Worm (Caenorhabditis elegans): ENCODE measurements around the gene C55C3.4.

The C55C3.4 gene

DNA sequence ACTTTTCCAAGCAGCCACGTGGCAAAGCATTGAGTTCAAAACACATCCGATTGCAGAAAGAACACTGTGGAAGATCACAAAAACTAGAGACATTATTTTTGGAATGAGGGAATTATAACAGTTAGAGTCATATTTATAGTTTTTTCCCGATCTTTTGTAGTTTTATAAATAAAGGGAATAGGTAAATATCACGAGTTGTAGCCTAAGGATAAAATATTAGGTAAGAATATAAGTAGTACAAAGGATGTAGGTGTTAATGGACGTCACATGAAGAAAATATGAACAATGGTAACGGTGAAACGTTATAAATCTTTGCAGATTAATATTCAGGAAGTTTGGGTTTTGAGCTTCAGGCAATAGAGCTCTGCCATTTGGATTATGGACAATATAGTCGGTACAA lies 3.5 kb downstream of the C55C3.4 start, which contains the start of gene srd-5:
Gene srd-5, minus strand, starts transcription at position 101 of the 400 bp plus-strand sequence.
- TF ChIP-seq dao-5 (tag; optimal IDR thresholded peaks at IDR 0.05), result no peak
- TF ChIP-seq him-1 (tag; optimal IDR thresholded peaks at IDR 0.05), result no peak
- TF ChIP-seq W03F9.2 (tag; optimal IDR thresholded peaks at IDR 0.05), result no peak

DNA sequence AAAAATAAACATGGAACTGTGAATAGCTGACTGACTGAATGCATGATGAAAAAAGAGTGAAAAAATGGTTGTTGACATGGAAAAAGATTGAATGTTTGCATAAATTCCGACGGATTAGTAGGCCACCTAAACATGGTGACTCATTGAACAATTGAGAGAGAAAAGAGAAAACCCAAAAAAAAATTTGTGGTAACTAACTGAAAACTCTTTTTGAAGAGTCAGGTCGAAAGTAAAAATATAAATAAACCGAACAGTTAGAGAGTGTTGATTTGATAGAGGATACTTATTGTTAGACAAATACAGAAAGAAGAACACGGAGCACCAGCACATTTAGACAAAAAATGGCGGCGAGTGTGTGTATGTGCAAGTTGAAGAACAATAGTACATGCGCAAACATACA lies 6.6 kb downstream of the C55C3.4 start:
- no peak for TF ChIP-seq dao-5 (tag; optimal IDR thresholded peaks at IDR 0.05)
- no peak for TF ChIP-seq him-1 (tag; optimal IDR thresholded peaks at IDR 0.05)
- TF ChIP-seq W03F9.2 (tag; optimal IDR thresholded peaks at IDR 0.05), result no peak

DNA sequence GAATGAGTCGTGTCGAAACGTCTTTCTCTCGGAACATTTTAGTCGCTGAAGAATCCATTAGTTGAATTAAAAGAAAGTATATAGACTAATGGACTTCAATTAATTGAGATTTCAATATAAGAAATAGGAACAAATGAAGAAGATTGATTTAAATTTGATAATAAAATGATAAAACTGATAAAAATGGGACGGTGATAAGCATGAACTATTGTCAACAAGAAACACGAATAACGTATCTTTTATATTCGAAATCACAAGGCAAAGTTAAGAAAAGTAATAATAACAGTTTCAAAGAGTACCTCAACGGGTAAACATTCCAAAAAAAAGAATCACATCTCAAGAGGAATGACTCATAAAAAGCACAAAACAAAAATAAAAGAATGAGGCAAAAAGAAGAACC lies 8.5 kb downstream of the C55C3.4 start, which contains the start of gene T19E7.6:
Gene T19E7.6, minus strand, starts transcription at position 45 of the 400 bp plus-strand sequence.
- TF ChIP-seq dao-5 (tag; optimal IDR thresholded peaks at IDR 0.05) (no peak), W03F9.2 (tag; optimal IDR thresholded peaks at IDR 0.05) (no peak), him-1 (tag; optimal IDR thresholded peaks at IDR 0.05) (no peak)

DNA sequence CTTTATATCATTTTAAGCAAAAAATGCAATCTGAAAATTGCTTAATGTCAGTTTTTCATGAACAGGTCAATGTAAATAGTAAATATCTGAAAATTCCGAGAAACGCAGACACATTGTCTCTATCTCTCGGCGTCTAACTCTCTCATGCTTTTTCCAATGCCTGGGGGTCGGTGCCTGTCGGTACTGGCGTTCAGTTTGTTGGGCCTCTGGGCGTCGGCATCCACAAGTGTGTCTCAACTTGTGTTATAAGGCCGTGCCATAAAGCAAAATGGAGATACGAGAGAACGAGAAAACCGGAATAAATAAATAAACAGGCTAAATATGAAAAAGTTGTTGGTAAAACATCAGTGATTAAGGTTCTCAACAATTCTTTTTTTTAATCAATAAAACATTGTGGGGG lies 10.8 kb downstream of the C55C3.4 start:
- TF ChIP-seq W03F9.2 (tag; optimal IDR thresholded peaks at IDR 0.05), result no peak
- no peak for TF ChIP-seq him-1 (tag; optimal IDR thresholded peaks at IDR 0.05)
- TF ChIP-seq dao-5 (tag; optimal IDR thresholded peaks at IDR 0.05), result no peak

DNA sequence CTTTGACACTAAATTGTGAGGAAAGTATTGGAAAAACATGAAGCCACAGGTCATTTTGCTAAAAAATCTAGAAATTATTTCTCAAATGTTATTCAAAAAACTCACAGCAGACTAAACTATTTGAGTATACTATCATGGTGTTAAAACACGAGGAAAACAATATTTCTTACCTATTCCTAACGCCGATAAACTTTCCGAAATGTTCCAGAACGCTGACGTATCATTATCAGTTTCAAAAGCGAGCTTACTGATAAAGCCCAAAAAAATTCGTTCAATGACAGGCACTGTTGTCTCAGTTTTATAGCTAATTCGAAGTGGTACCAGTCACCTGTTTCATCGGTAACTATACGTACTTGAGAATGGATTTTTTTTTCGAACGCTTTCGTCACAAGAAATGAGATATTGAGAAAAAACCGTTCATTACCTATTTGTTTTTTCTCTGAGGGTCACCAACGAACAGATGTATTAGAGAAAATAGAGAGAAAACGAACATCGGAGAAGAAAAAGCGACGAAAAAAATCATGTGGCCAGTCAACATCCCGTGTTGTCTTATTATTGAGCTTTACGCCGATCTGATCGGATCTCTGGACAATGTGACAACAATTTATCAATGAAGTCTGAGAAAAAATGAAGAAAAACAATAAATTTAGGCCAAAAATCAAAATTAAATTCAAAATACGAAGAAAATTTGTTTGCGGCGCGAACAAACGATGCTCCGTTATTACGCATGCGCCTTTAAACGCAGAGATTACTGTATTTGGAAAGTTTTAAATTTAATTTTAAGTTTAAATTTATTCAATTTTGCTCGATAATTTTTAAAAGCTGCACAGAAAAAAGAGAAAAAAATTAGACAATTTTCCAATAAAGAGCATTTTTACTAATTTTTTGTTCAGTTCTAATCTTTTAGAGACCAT lies 11.6 kb downstream of the C55C3.4 start:
- no peak for TF ChIP-seq dao-5 (tag; optimal IDR thresholded peaks at IDR 0.05)
- peak; percentile 11 for TF ChIP-seq W03F9.2 (tag; optimal IDR thresholded peaks at IDR 0.05)

DNA sequence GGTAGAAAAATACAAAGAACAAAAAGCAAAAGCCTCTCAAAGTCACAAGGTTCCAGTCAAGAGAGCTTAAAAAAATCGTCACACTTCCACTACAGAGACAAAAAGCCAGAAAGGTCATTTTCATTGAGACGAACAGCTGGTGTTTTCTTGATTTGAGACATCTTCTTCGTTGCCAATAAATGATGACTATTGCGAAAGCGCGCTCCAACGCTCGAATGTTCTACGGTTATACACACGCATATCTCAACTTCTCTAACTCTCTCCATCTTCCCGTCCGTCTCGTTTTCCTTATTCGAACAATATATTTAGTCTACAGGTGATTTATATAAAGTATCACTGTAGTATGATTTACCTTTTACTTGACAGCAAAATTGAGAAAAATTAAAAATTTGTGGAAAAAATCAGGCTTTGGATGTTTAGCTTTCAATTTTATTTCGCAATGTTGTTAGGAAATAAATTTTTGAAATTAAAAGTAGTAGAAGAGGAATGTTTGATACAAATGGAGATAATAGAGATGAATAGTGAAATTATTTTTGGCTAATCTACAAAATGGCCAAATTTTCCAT lies 12.5 kb downstream of the C55C3.4 start:
- no peak for TF ChIP-seq him-1 (tag; optimal IDR thresholded peaks at IDR 0.05)
- peak; percentile 32 for TF ChIP-seq W03F9.2 (tag; optimal IDR thresholded peaks at IDR 0.05)
- TF ChIP-seq dao-5 (tag; optimal IDR thresholded peaks at IDR 0.05), result no peak

DNA sequence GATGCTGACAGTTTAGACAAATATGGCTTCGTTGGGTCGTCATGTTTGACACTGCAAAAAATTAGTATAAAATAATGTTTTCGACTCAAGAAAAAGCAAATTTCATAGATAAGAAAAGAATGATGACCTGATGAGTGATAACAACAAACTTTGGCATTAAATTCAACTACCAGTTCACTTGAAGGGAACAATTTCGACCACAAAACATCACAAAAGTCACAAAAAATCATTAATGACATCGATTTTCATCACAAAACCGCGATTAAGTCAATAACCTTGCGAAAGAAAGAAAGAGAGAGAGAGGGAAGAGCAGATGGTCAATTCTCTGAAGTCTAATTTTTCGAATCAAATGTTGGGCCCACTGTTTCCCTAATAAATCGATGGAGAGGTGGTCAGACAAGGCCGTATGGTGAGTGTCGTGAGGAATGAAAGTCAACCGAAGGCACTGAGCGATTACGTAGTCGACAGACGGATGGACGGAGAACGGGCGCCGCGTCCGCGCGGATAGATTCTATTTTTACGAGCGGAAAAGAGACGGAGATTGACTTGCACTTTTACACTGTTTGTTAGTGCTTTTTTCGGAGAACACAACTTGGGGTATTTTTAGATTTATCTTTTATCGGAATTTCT lies 13.5 kb downstream of the C55C3.4 start, which contains the start of gene bec-1:
Gene bec-1, minus strand, starts transcription at position 51 of the 630 bp plus-strand sequence.
- TF ChIP-seq dao-5 (tag; optimal IDR thresholded peaks at IDR 0.05) (no peak), him-1 (tag; optimal IDR thresholded peaks at IDR 0.05) (no peak), W03F9.2 (tag; optimal IDR thresholded peaks at IDR 0.05) (no peak)

DNA sequence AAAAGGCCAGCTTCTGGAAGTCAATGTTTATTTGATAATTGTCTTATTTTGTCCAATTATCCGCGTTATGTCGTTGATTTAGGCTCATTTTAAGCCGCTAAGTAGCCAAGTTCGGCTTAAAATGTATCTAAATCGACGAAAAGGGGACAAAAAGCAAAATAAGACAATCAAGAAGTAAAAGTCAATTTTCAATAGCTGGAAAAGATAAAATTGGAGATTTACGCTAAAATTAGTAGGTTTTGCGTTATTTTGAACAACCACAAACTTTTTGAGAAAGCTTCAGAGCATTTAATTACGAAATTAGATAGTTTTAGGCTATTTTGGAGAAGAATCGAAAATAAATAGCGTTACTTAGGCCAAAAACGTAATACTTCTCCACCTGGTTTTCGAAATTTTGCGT lies 15.1 kb downstream of the C55C3.4 start:
- TF ChIP-seq W03F9.2 (tag; optimal IDR thresholded peaks at IDR 0.05) (no peak), dao-5 (tag; optimal IDR thresholded peaks at IDR 0.05) (no peak), him-1 (tag; optimal IDR thresholded peaks at IDR 0.05) (no peak)

DNA sequence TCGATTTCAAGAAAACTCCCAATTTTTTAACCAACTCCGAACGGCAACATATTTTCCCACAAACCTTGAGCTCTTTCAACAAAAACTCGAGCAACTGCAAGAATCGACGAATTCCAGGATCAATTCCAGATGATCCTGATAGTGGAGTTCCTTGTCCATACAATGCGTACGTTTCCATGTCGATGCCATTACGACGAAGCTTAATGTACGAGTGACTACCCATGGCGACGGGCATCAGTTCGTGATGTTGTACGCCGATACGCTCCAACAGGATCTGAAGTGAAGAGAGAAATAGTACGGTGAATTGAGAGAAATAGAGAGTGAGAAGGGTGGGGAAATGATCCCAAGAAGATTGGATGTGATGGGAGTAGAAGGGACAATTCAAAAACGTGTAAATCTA lies 15.9 kb downstream of the C55C3.4 start:
- no peak for TF ChIP-seq him-1 (tag; optimal IDR thresholded peaks at IDR 0.05)

DNA sequence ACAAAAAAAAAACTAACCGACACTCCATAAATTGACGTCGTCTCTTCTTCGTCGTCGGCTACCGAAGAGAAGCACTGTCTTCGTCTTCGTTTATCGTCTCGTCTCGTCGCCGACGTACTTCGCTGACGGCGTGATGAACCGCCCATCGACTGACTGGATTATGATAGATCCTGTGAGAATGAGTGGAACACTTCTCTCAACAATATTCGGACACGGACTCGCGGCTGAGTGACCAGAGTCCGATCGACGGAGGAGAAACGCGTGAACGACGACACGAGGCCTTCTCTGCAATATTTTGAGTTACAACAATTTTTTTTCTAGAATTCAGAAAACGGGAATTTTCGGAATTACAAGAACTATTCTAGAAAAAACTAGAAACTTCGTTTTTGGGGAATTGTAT lies 17.7 kb downstream of the C55C3.4 start, which contains the start of gene skn-1:
Gene skn-1, minus strand, starts transcription at position 146 of the 400 bp plus-strand sequence.
- TF ChIP-seq him-1 (tag; optimal IDR thresholded peaks at IDR 0.05) (no peak), W03F9.2 (tag; optimal IDR thresholded peaks at IDR 0.05) (no peak), dao-5 (tag; optimal IDR thresholded peaks at IDR 0.05) (no peak)

DNA sequence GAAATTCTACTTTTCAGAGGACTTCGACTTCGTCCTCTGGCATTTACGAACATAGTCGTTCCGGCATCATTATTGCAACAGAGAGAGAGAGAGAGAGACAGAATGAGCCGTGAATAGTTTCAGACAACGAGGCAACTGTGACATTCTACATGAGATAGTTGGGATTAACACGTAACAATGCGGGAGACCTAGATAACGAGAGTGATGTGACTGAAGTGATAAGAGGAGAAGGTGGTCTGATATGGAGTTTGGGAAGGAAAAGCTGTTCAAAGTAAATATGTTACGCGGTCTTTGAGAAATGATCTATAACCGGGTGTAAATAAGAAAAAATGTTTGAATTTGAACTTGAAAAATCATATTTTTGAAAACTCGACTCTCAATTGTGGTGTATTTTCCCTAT lies 18.5 kb downstream of the C55C3.4 start:
- TF ChIP-seq him-1 (tag; optimal IDR thresholded peaks at IDR 0.05), result no peak
- no peak for TF ChIP-seq dao-5 (tag; optimal IDR thresholded peaks at IDR 0.05)
- no peak for TF ChIP-seq W03F9.2 (tag; optimal IDR thresholded peaks at IDR 0.05)

DNA sequence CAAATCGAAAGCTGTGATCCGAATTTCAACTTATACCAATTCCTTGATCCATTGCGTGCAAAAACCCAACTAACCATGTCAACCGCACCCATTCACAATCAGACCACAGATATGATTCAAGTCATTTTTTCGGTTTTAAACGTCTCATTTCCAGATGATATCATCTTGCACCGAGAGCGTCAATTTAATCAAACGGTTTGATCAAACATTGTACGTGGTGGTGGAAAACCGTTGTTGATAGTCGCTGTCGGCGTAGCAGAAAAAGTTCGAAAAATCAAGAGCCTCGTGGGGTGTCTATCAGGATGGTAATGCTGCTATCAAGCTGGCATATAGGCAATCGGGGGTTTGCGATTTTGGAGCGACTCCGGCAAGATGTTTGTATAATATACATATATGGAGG lies 19.0 kb downstream of the C55C3.4 start:
- no peak for TF ChIP-seq W03F9.2 (tag; optimal IDR thresholded peaks at IDR 0.05)
- no peak for TF ChIP-seq him-1 (tag; optimal IDR thresholded peaks at IDR 0.05)
- no peak for TF ChIP-seq dao-5 (tag; optimal IDR thresholded peaks at IDR 0.05)

DNA sequence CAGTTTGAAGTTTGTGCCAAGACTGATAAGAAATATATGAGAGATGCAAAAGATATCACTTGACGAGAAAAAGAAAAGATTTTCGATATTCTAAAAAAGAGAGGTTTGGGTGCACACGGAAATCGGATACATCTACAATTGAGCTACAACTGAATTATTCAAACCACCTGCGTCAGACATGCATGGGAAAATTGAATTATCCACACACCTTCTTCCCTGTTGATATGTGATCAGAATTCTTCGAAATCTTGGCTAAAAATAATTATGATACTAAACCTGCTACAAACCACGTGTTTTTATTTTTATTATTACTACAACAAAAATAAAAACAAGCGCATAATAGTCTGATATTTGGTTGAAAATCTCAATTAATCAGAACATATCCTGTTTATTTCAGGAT lies 19.7 kb downstream of the C55C3.4 start:
- TF ChIP-seq W03F9.2 (tag; optimal IDR thresholded peaks at IDR 0.05) (no peak), him-1 (tag; optimal IDR thresholded peaks at IDR 0.05) (no peak)

DNA sequence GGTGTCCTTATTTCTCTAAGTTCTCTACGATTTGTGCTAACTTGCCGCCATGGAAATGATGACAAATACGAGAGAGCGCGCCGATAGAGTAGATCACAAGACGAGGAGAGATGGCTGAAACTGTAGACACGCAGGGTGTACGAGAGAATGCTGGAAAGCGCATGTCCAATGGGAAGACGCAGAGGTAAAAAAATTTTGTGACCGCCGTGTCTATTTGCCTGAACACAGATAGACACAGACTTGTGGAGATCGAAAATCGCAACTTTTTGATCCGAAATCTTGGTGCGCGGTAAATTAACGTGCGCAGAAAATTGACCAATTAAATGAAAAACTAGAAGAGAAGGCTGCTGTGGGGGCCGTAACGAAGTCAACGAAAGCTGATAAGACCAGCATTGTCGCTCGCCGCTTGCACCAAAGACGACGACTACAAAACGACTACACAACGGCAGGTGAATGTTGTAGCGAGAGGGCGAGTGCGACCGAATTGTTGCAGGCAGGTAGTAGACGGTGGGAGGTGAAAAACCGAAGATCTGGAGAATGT lies 20.7 kb downstream of the C55C3.4 start:
- TF ChIP-seq W03F9.2 (tag; optimal IDR thresholded peaks at IDR 0.05), result no peak
- no peak for TF ChIP-seq dao-5 (tag; optimal IDR thresholded peaks at IDR 0.05)
- no peak for TF ChIP-seq him-1 (tag; optimal IDR thresholded peaks at IDR 0.05)

All from whole organism, L4/young adult.